Fruit fly (Drosophila melanogaster): ENCODE results near the gene CG4465.
A peak's percentile ranks its signal among the peaks of the same experiment; 100 is the strongest.

CG4465 gene

dm6 chr3R:19909541-19910182, 8.0 kb downstream of the CG4465 start:
- no peak for TF ChIP-seq noc (tag; optimal IDR thresholded peaks at IDR 0.05)

dm6 chr3R:19908863-19909343, 8.7 kb downstream of the CG4465 start:
- peak; percentile 69 for TF ChIP-seq noc (tag; optimal IDR thresholded peaks at IDR 0.05)

DNA sequence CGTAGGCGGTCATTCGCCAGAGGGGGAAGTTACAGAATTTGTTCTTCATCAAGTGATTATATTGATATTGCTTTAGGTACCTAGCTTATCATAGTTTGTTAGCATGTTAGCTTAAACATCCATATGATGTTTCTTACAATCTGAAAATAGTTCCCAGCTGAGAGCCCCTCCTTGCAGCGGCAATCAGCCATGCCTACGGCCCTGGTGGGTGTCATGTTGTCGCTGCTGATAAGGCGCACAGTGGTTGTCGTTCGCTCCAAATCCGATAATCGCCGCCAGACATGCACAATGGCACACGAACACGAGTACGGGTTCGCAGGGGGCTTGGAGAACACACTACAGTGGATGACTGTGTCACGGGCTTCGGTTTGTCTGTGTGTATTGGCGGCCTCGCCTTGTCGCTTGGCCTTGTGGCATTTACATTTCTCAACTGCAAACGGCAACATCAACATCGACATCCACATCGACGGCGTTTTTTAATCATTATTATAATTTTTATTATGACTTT, 11.7 kb downstream of the CG4465 start:
- TF ChIP-seq noc (tag; optimal IDR thresholded peaks at IDR 0.05), result peak; percentile 92

- TF ChIP-seq noc (tag; optimal IDR thresholded peaks at IDR 0.05), result peak; percentile 75
Observed at dm6 chr3R:19904865-19905373, 12.7 kb downstream of the CG4465 start, which contains the start of the genes Surf6 and RhoGAP92B. Gene Surf6 (minus strand): TSS chr3R:19904868. Gene RhoGAP92B (plus strand): TSS chr3R:19905164.

dm6 chr3R:19902926-19903739, 14.5 kb downstream of the CG4465 start, which contains the start of gene ClpX:
Gene ClpX (minus strand): TSS chr3R:19903689.
- TF ChIP-seq noc (tag; optimal IDR thresholded peaks at IDR 0.05), result peak; percentile 2

DNA sequence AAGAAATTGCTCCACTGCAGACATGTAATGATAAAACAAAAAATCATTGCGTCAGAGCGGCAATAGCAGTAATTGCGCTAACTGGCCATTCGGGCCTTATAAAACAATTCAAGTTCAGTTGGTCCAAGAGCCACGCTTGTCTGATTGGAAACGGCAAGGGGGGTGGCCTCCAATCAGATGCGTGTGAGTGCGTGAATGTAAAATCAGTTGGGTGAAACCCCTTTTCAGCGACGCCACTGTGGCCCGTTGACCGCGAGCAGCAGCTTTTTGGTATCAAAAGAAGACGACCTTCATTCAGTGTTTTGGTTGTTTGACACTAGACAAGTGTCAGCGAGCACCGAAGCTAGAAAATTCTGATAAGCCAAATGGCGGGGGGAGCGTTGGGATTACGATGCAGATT, 15.3 kb downstream of the CG4465 start:
- peak; percentile 14 for TF ChIP-seq noc (tag; optimal IDR thresholded peaks at IDR 0.05)

DNA sequence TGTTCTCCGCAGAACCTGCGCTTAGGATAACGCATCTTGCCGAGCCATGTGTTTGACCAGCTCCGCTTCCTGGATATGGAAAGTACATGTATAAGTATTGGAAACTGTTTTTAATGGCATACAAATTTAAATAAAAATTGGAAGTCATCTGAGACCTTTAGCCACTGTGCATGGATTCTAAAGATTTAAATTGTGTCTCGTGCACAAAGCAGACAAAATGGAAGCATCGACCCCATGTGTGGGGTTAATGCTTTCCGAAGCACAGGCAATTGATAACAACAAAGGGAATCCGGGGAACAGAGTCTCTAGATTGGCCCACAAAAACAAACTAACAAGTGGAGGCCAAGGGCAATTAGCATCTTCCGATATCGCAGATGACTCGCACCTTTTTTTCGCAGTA, 15.9 kb downstream of the CG4465 start:
- TF ChIP-seq noc (tag; optimal IDR thresholded peaks at IDR 0.05), result no peak

dm6 chr3R:19895305-19895704, 22.3 kb downstream of the CG4465 start:
- TF ChIP-seq noc (tag; optimal IDR thresholded peaks at IDR 0.05), result no peak

- peak; percentile 53 for TF ChIP-seq noc (tag; optimal IDR thresholded peaks at IDR 0.05)
Observed at dm6 chr3R:19892046-19892445, 25.6 kb downstream of the CG4465 start.

- TF ChIP-seq noc (tag; optimal IDR thresholded peaks at IDR 0.05), result no peak
Observed at dm6 chr3R:19891363-19891762, 26.3 kb downstream of the CG4465 start.

dm6 chr3R:19890340-19890998, 27.2 kb downstream of the CG4465 start, which contains the start of gene CG4733:
Gene CG4733 (plus strand): TSS chr3R:19890689.
- TF ChIP-seq noc (tag; optimal IDR thresholded peaks at IDR 0.05), result no peak

- TF ChIP-seq noc (tag; optimal IDR thresholded peaks at IDR 0.05), result peak; percentile 92
Observed at dm6 chr3R:19889603-19890187, 27.9 kb downstream of the CG4465 start.

DNA sequence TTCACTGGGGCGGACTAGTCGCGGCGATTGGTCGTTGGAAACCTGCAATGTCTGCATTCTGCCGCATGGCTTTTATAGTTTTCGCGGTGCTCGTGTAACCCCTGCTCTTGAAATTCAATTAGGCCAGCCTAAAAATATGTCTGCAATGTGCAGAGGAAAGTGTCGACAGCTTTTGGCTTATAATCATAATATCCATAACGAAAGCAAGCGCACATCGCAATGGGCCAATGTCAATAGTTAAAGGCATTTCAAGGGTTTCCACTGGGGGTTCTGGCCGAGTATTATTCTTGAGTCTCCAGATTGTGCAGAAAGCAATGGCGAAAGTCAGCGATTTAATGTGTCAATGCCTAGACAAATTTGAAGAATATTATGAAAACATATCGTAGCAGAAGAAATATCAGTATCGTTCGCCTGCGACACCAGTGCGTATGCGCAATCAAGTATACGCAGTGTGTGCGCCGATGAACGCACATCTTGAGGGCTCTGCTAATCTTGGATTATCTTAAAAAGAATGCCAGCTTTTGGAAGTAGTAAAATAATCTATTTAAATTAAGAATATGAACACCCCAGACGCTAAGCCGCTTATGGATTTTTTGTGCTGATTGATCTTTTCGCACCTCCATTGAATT, 29.4 kb downstream of the CG4465 start, which contains the start of gene ninaE:
TSS of gene ninaE (minus strand) at position 51 of the 629 bp plus-strand sequence.
- TF ChIP-seq noc (tag; optimal IDR thresholded peaks at IDR 0.05), result no peak

dm6 chr3R:19880431-19880939, 37.2 kb downstream of the CG4465 start:
- TF ChIP-seq noc (tag; optimal IDR thresholded peaks at IDR 0.05), result peak; percentile 88

Data from whole organism, larva.